Fruit fly (Drosophila melanogaster) whole organism, prepupa: ENCODE data around the gene Ctu2.

Source experiments
- Blimp-1 ChIP-seq: fragments of 200-800 bp; sonication (Bioruptor generic); optimal IDR thresholded peaks from 3 replicates; lab custom pipeline; 2017; ENCODE audit warnings: missing biosample characterization, missing genetic modification characterization, mild to moderate bottlenecking, moderate library complexity, missing genetic modification reagents
- CG10631 ChIP-seq: fragments of 200-800 bp; sonication (Bioruptor generic); optimal IDR thresholded peaks from 2 replicates; lab custom pipeline; 2016; ENCODE audit warnings: missing biosample characterization, missing genetic modification characterization
- CG11294 ChIP-seq: fragments of 200-800 bp; sonication (Bioruptor generic); IDR thresholded peaks from 2 replicates; pipeline ENCODE4 v1.3.6; 2022; ENCODE audit warnings: missing biosample characterization, missing genetic modification characterization
- CG11762 ChIP-seq: fragments of 200-800 bp; sonication (Bioruptor generic); optimal IDR thresholded peaks from 3 replicates; lab custom pipeline; 2016; ENCODE audit warnings: missing biosample characterization, missing genetic modification characterization; ENCODE audit not compliant: insufficient read depth
- CG11902 ChIP-seq: fragments of 200-800 bp; sonication (Bioruptor generic); optimal IDR thresholded peaks from 3 replicates; lab custom pipeline; 2016; ENCODE audit warnings: missing biosample characterization, missing genetic modification characterization
- CG15336 ChIP-seq: fragments of 200-800 bp; sonication (Bioruptor generic); IDR thresholded peaks from 2 replicates; pipeline ENCODE4 v1.3.6; 2022; ENCODE audit warnings: missing biosample characterization, missing genetic modification characterization
- CG1621 ChIP-seq: fragments of 200-800 bp; sonication (Bioruptor generic); optimal IDR thresholded peaks from 3 replicates; lab custom pipeline; 2018; ENCODE audit warnings: missing biosample characterization, mild to moderate bottlenecking, missing genetic modification characterization
- CG16779 ChIP-seq: fragments of 200-800 bp; sonication (Bioruptor generic); optimal IDR thresholded peaks from 3 replicates; lab custom pipeline; 2017; ENCODE audit warnings: missing biosample characterization, mild to moderate bottlenecking, missing genetic modification characterization
- CG3032 ChIP-seq: fragments of 200-800 bp; optimal IDR thresholded peaks from 2 replicates; lab custom pipeline; 2019; ENCODE audit warnings: missing biosample characterization, mild to moderate bottlenecking, missing genetic modification characterization, moderate library complexity
- CG34406 ChIP-seq: fragments of 200-800 bp; sonication (Bioruptor generic); optimal IDR thresholded peaks from 3 replicates; lab custom pipeline; 2016; ENCODE audit warnings: missing biosample characterization, missing genetic modification characterization
- CG4318 ChIP-seq: fragments of 200-800 bp; sonication (Bioruptor generic); optimal IDR thresholded peaks from 3 replicates; lab custom pipeline; 2017; ENCODE audit warnings: missing biosample characterization, mild to moderate bottlenecking, missing genetic modification characterization
- CG6163 ChIP-seq: fragments of 200-800 bp; sonication (Bioruptor generic); IDR thresholded peaks from 3 replicates; pipeline ENCODE4 v1.3.6; 2022; ENCODE audit warnings: missing biosample characterization, missing genetic modification characterization
- CG6276 ChIP-seq: fragments of 200-800 bp; sonication (Bioruptor generic); optimal IDR thresholded peaks from 2 replicates; lab custom pipeline; 2017; ENCODE audit warnings: missing biosample characterization, mild to moderate bottlenecking, missing genetic modification characterization
- CG6792 ChIP-seq: fragments of 200-800 bp; sonication (Bioruptor generic); optimal IDR thresholded peaks from 3 replicates; lab custom pipeline; 2016; ENCODE audit warnings: missing biosample characterization, missing genetic modification characterization
- CG6808 ChIP-seq: fragments of 200-800 bp; sonication (Bioruptor generic); optimal IDR thresholded peaks from 3 replicates; lab custom pipeline; 2017; ENCODE audit warnings: missing biosample characterization, missing genetic modification characterization, mild to moderate bottlenecking, moderate library complexity, missing genetic modification reagents
- CG8319 ChIP-seq: fragments of 200-800 bp; sonication (Bioruptor generic); optimal IDR thresholded peaks from 3 replicates; lab custom pipeline; 2016; ENCODE audit warnings: missing biosample characterization, missing genetic modification characterization
- CG8632 ChIP-seq: fragments of 200-800 bp; sonication (Bioruptor generic); optimal IDR thresholded peaks from 3 replicates; lab custom pipeline; 2016; ENCODE audit warnings: missing biosample characterization, missing genetic modification characterization
- CG9139 ChIP-seq: fragments of 200-800 bp; sonication (Bioruptor generic); optimal IDR thresholded peaks from 3 replicates; lab custom pipeline; 2017; ENCODE audit warnings: missing biosample characterization, mild to moderate bottlenecking, missing genetic modification characterization
- Eip75B ChIP-seq: fragments of 200-800 bp; sonication (Bioruptor generic); optimal IDR thresholded peaks from 3 replicates; lab custom pipeline; 2016; ENCODE audit warnings: missing biosample characterization, missing genetic modification characterization
- Eip78C ChIP-seq: fragments of 200-800 bp; sonication (Bioruptor generic); peaks from one replicate; lab custom pipeline; 2016; ENCODE audit warnings: missing biosample characterization, missing genetic modification characterization
- Ets21C ChIP-seq: fragments of 200-800 bp; sonication (Bioruptor generic); optimal IDR thresholded peaks from 3 replicates; lab custom pipeline; 2016; ENCODE audit warnings: missing biosample characterization, missing genetic modification characterization
- Ets96B ChIP-seq: fragments of 200-800 bp; optimal IDR thresholded peaks from 2 replicates; lab custom pipeline; 2019; ENCODE audit warnings: missing biosample characterization, mild to moderate bottlenecking, missing genetic modification characterization, moderate library complexity
- Gug ChIP-seq: fragments of 200-800 bp; sonication (Bioruptor generic); IDR thresholded peaks from 2 replicates; pipeline ENCODE4 v1.3.6; 2022; ENCODE audit warnings: missing biosample characterization, missing genetic modification characterization
- Hr38 ChIP-seq: sonication (Bioruptor generic); optimal IDR thresholded peaks from 2 replicates; lab custom pipeline; 2016; ENCODE audit warnings: missing biosample characterization, missing genetic modification characterization
- Hr4 ChIP-seq: fragments of 200-800 bp; sonication (Bioruptor generic); optimal IDR thresholded peaks from 3 replicates; lab custom pipeline; 2016; ENCODE audit warnings: missing biosample characterization, missing genetic modification characterization
- Lpt ChIP-seq: fragments of 200-800 bp; sonication (Bioruptor generic); optimal IDR thresholded peaks from 3 replicates; lab custom pipeline; 2016; ENCODE audit warnings: missing biosample characterization, missing genetic modification characterization
- Met ChIP-seq: fragments of 200-800 bp; sonication (Bioruptor generic); optimal IDR thresholded peaks from 3 replicates; lab custom pipeline; 2016; ENCODE audit warnings: missing biosample characterization, missing genetic modification characterization
- OdsH ChIP-seq: fragments of 200-800 bp; sonication (Bioruptor generic); optimal IDR thresholded peaks from 3 replicates; lab custom pipeline; 2016; ENCODE audit warnings: missing biosample characterization, missing genetic modification characterization
- Sox102F ChIP-seq: fragments of 200-800 bp; sonication (Bioruptor generic); optimal IDR thresholded peaks from 2 replicates; lab custom pipeline; 2016; ENCODE audit warnings: missing biosample characterization, mild to moderate bottlenecking, missing genetic modification characterization
- Sox14 ChIP-seq: fragments of 200-800 bp; sonication (Bioruptor generic); optimal IDR thresholded peaks from 3 replicates; lab custom pipeline; 2016; ENCODE audit warnings: missing biosample characterization, missing genetic modification characterization
- Sox15 ChIP-seq: fragments of 200-800 bp; sonication (Bioruptor generic); optimal IDR thresholded peaks from 3 replicates; lab custom pipeline; 2016; ENCODE audit warnings: missing biosample characterization, missing genetic modification characterization
- achi ChIP-seq: fragments of 200-800 bp; sonication (Bioruptor generic); optimal IDR thresholded peaks from 3 replicates; lab custom pipeline; 2016; ENCODE audit warnings: missing biosample characterization, missing genetic modification characterization
- cyc ChIP-seq: fragments of 200-800 bp; sonication (Bioruptor generic); optimal IDR thresholded peaks from 3 replicates; lab custom pipeline; 2016; ENCODE audit warnings: missing biosample characterization, missing genetic modification characterization
- dac ChIP-seq: fragments of 200-800 bp; sonication (Bioruptor generic); optimal IDR thresholded peaks from 2 replicates; lab custom pipeline; 2017; ENCODE audit warnings: missing biosample characterization, mild to moderate bottlenecking, missing genetic modification characterization
- dsx ChIP-seq: fragments of 200-800 bp; optimal IDR thresholded peaks from 3 replicates; lab custom pipeline; 2019; ENCODE audit warnings: missing biosample characterization, mild to moderate bottlenecking, missing genetic modification characterization, moderate library complexity; ENCODE audit not compliant: poor library complexity, severe bottlenecking
- eg ChIP-seq: fragments of 200-800 bp; sonication (Bioruptor generic); IDR thresholded peaks from 3 replicates; pipeline ENCODE4 v1.3.6; 2022; ENCODE audit warnings: missing biosample characterization, missing genetic modification characterization
- esn ChIP-seq: fragments of 200-800 bp; sonication (Bioruptor generic); optimal IDR thresholded peaks from 2 replicates; lab custom pipeline; 2016; ENCODE audit warnings: missing biosample characterization, mild to moderate bottlenecking, missing genetic modification characterization, moderate library complexity
- fd59A ChIP-seq: fragments of 200-800 bp; sonication (Bioruptor generic); optimal IDR thresholded peaks from 2 replicates; lab custom pipeline; 2017; ENCODE audit warnings: missing biosample characterization, mild to moderate bottlenecking, missing genetic modification characterization, missing genetic modification reagents
- fd85E ChIP-seq: fragments of 200-800 bp; sonication (Bioruptor generic); optimal IDR thresholded peaks from 3 replicates; lab custom pipeline; 2016; ENCODE audit warnings: missing biosample characterization, missing genetic modification characterization
- fkh ChIP-seq: fragments of 200-800 bp; sonication (Bioruptor generic); optimal IDR thresholded peaks from 3 replicates; lab custom pipeline; 2017; ENCODE audit warnings: missing biosample characterization, mild to moderate bottlenecking, missing genetic modification characterization, moderate library complexity
- net ChIP-seq: fragments of 200-800 bp; sonication (Bioruptor generic); optimal IDR thresholded peaks from 3 replicates; lab custom pipeline; 2016; ENCODE audit warnings: missing biosample characterization, missing genetic modification characterization
- pdm3 ChIP-seq: fragments of 200-800 bp; sonication (Bioruptor generic); optimal IDR thresholded peaks from 3 replicates; lab custom pipeline; 2016; ENCODE audit warnings: missing biosample characterization, missing genetic modification characterization
- ss ChIP-seq, 2 experiments: fragments of 200-800 bp; sonication (Bioruptor generic); optimal IDR thresholded peaks; 2 replicates in 1 of 2; 3 replicates in 1 of 2; lab custom pipeline; 2017 to 2018; ENCODE audit warnings: mild to moderate bottlenecking in 2 of 2, missing biosample characterization in 2 of 2, missing genetic modification characterization in 2 of 2, moderate library complexity in 1 of 2
- svp ChIP-seq: fragments of 200-800 bp; sonication (Bioruptor generic); peaks from one replicate; lab custom pipeline; 2016; ENCODE audit warnings: missing biosample characterization, missing genetic modification characterization
- topi ChIP-seq: fragments of 200-800 bp; sonication (Bioruptor generic); optimal IDR thresholded peaks from 3 replicates; lab custom pipeline; 2016; ENCODE audit warnings: missing biosample characterization, missing genetic modification characterization

Gene Ctu2

dm6 chr2L:19533247-19533646 lies 40.2 kb upstream of the Ctu2 start, which contains the start of gene CG33116 (continued):
- TF ChIP-seq Met (GFP tag; lab: Kevin White, UChicago) (peak; percentile 88), CG34406 (GFP tag; lab: Kevin White, UChicago) (peak; percentile 75), fd85E (peak; percentile 69), CG11762 (GFP tag; lab: Kevin White, UChicago) (peak; percentile 72), fkh (GFP tag; lab: Kevin White, UChicago) (peak; percentile 49), OdsH (GFP tag; lab: Kevin White, UChicago) (peak; percentile 88), CG9139 (GFP tag; lab: Kevin White, UChicago) (peak; percentile 51), achi (GFP tag; lab: Kevin White, UChicago) (peak; percentile 85)

dm6 chr2L:19530092-19530491 lies 37.0 kb upstream of the Ctu2 start, which contains the start of gene CG10165:
TSS of gene CG10165 (minus strand) at chr2L:19530305.
- TF ChIP-seq fd85E (no peak), fkh (GFP tag; lab: Kevin White, UChicago) (peak; percentile 81), cyc (GFP tag; lab: Kevin White, UChicago) (no peak), CG11762 (GFP tag; lab: Kevin White, UChicago) (no peak), CG16779 (tag; lab: Kevin White, UChicago) (no peak), CG6792 (GFP tag; lab: Kevin White, UChicago) (no peak), dsx (GFP tag; lab: Kevin White, UChicago) (peak; percentile 61)

dm6 chr2L:19528308-19528707 lies 35.3 kb upstream of the Ctu2 start:
- TF ChIP-seq CG6792 (GFP tag; lab: Kevin White, UChicago) (peak; percentile 91), pdm3 (peak; percentile 97), net (peak; percentile 97), esn (peak; percentile 74), dsx (GFP tag; lab: Kevin White, UChicago) (peak; percentile 97), CG6808 (GFP tag; lab: Kevin White, UChicago) (peak; percentile 92), CG11762 (GFP tag; lab: Kevin White, UChicago) (peak; percentile 93), Ets96B (tag; lab: Kevin White, UChicago) (peak; percentile 98), fd59A (peak; percentile 96), fkh (GFP tag; lab: Kevin White, UChicago) (peak; percentile 76), CG16779 (tag; lab: Kevin White, UChicago) (peak; percentile 97), Sox102F (GFP tag; lab: Kevin White, UChicago) (peak; percentile 54), Sox15 (GFP tag; lab: Kevin White, UChicago) (peak; percentile 74), svp (GFP tag; lab: Kevin White, UChicago) (no peak), CG6163 (peak; percentile 99), cyc (GFP tag; lab: Kevin White, UChicago) (peak; percentile 60), Eip75B (GFP tag; lab: Kevin White, UChicago) (peak; percentile 95), CG6276 (GFP tag; lab: Kevin White, UChicago) (peak; percentile 99), CG8632 (GFP tag; lab: Kevin White, UChicago) (peak; percentile 90), eg (GFP tag; lab: Robert Waterston, UW) (peak; percentile 100), Blimp-1 (GFP tag; lab: Kevin White, UChicago) (no peak), ss (GFP tag; optimal IDR thresholded peaks at IDR 0.05; lab: Kevin White, UChicago) (peak; percentile 94), CG10631 (peak; percentile 96), Eip78C (GFP tag; lab: Kevin White, UChicago) (peak; percentile 99), Sox14 (GFP tag; lab: Kevin White, UChicago) (peak; percentile 95), CG3032 (tag; lab: Kevin White, UChicago) (peak; percentile 93), CG15336 (GFP tag; lab: Robert Waterston, UW) (peak; percentile 100), CG11294 (peak; percentile 99), CG34406 (GFP tag; lab: Kevin White, UChicago) (peak; percentile 86), CG1621 (tag; lab: Kevin White, UChicago) (peak; percentile 93), Lpt (peak; percentile 96), Gug (GFP tag; lab: Robert Waterston, UW) (peak; percentile 99), CG9139 (GFP tag; lab: Kevin White, UChicago) (peak; percentile 93), CG11902 (GFP tag; lab: Kevin White, UChicago) (peak; percentile 61), dac (GFP tag; lab: Kevin White, UChicago) (peak; percentile 97), fd85E (peak; percentile 67), Hr4 (GFP tag; lab: Kevin White, UChicago) (peak; percentile 99), CG8319 (GFP tag; lab: Kevin White, UChicago) (peak; percentile 85), CG4318 (GFP tag; lab: Kevin White, UChicago) (peak; percentile 95), Ets21C (GFP tag; lab: Kevin White, UChicago) (peak; percentile 27), topi (GFP tag; lab: Kevin White, UChicago) (peak; percentile 71), Hr38 (peak; percentile 33)
